Fruit fly (Drosophila melanogaster): Measurements from ENCODE around the gene trk.

dm6 chr2L:10231092-10231494 is 41.0 kb downstream of the trk start:
- TF ChIP-seq EcR (GFP tag; optimal IDR thresholded peaks at IDR 0.05) (no peak), CG8478 (optimal IDR thresholded peaks at IDR 0.05) (no peak), usp (GFP tag; optimal IDR thresholded peaks at IDR 0.05) (no peak), Dll (optimal IDR thresholded peaks at IDR 0.05) (no peak)
